Worm (Caenorhabditis elegans) whole organism, late embryonic: ENCODE measurements around the gene gro-1.

Experiments
- hlh-8 ChIP-seq: sonication (generic microtip); optimal IDR thresholded peaks from 2 replicates; lab custom pipeline; 2016; ENCODE audit warnings: missing genotype, missing genetic modification characterization, missing compliant biosample characterization
- mec-3 ChIP-seq: sonication (generic microtip); optimal IDR thresholded peaks from 2 replicates; lab custom pipeline; 2016; ENCODE audit warnings: borderline replicate concordance, missing genetic modification characterization, missing compliant biosample characterization
- pag-3 ChIP-seq: sonication (generic microtip); optimal IDR thresholded peaks from 2 replicates; lab custom pipeline; 2016; ENCODE audit warnings: missing compliant biosample characterization, missing genetic modification characterization, borderline replicate concordance
- pqm-1 ChIP-seq: sonication (generic microtip); optimal IDR thresholded peaks from 2 replicates; lab custom pipeline; 2016; ENCODE audit warnings: missing genetic modification characterization, missing compliant biosample characterization
- unc-86 ChIP-seq: sonication (generic microtip); optimal IDR thresholded peaks from 2 replicates; lab custom pipeline; 2016; ENCODE audit warnings: missing genetic modification characterization, missing compliant biosample characterization

ce11 chrIII:5218687-5219086 lies 46.2 kb upstream of the gro-1 start, which contains the start of gene ZC155.2:
- TF ChIP-seq hlh-8, result no peak
- no peak for TF ChIP-seq pqm-1
- no peak for TF ChIP-seq mec-3 (tag; lab: Kevin White, UChicago)
- TF ChIP-seq unc-86 (tag; lab: Kevin White, UChicago), result no peak
- TF ChIP-seq pag-3, result no peak
